Worm (Caenorhabditis elegans): ENCODE measurements around the gene clc-20.

The clc-20 gene

ce11 chrIII:872373-872772 is at the start of gene clc-20, which contains the start of gene T24C4.3:
clc-20 (plus strand) TSS chrIII:872583.
T24C4.3 (minus strand) TSS chrIII:872473.
- TF ChIP-seq lin-11 (tag; optimal IDR thresholded peaks at IDR 0.05) (no peak), elt-4 (tag; optimal IDR thresholded peaks at IDR 0.05) (no peak), fkh-6 (tag; optimal IDR thresholded peaks at IDR 0.05) (no peak), K02D7.2 (tag; optimal IDR thresholded peaks at IDR 0.05) (no peak), lim-6 (tag; optimal IDR thresholded peaks at IDR 0.05) (no peak), C38D4.7 (GFP tag; optimal IDR thresholded peaks at IDR 0.05) (no peak), ceh-9 (tag; optimal IDR thresholded peaks at IDR 0.05) (no peak), ceh-18 (tag; optimal IDR thresholded peaks at IDR 0.05) (no peak), pat-9 (tag; optimal IDR thresholded peaks at IDR 0.05) (no peak), unc-86 (tag; optimal IDR thresholded peaks at IDR 0.05) (no peak), ceh-2 (tag; optimal IDR thresholded peaks at IDR 0.05) (no peak), che-1 (tag; optimal IDR thresholded peaks at IDR 0.05) (no peak), rnt-1 (tag; optimal IDR thresholded peaks at IDR 0.05) (no peak), ets-4 (tag; optimal IDR thresholded peaks at IDR 0.05) (no peak), F13H6.1 (tag; optimal IDR thresholded peaks at IDR 0.05) (no peak), eyg-1 (tag; optimal IDR thresholded peaks at IDR 0.05) (no peak), ama-1 (optimal IDR thresholded peaks at IDR 0.05) (no peak), odd-2 (tag; optimal IDR thresholded peaks at IDR 0.05) (no peak), pax-1 (tag; optimal IDR thresholded peaks at IDR 0.05) (no peak), madf-2 (tag; optimal IDR thresholded peaks at IDR 0.05) (no peak)

ce11 chrIII:825256-825655 is 47.1 kb upstream of the clc-20 start:
- TF ChIP-seq ceh-31 (tag; optimal IDR thresholded peaks at IDR 0.05) (no peak), nfya-1 (tag; optimal IDR thresholded peaks at IDR 0.05) (no peak), fax-1 (tag; optimal IDR thresholded peaks at IDR 0.05) (no peak), hlh-30 (tag; optimal IDR thresholded peaks at IDR 0.05; ENCODE audit: insufficient read depth) (no peak), hlh-13 (GFP tag; optimal IDR thresholded peaks at IDR 0.05) (no peak), K09A11.1 (tag; optimal IDR thresholded peaks at IDR 0.05; ENCODE audit: insufficient read depth) (no peak), che-1 (tag; optimal IDR thresholded peaks at IDR 0.05) (no peak), mec-3 (tag; optimal IDR thresholded peaks at IDR 0.05; ENCODE audit: borderline replicate concordance) (no peak), tbx-2 (tag; optimal IDR thresholded peaks at IDR 0.05) (no peak), madf-2 (tag; optimal IDR thresholded peaks at IDR 0.05) (no peak), ets-4 (tag; optimal IDR thresholded peaks at IDR 0.05) (no peak), elt-2 (tag; optimal IDR thresholded peaks at IDR 0.05) (no peak), hlh-15 (tag; optimal IDR thresholded peaks at IDR 0.05) (no peak), K02D7.2 (tag; optimal IDR thresholded peaks at IDR 0.05) (no peak), tbx-7 (tag; optimal IDR thresholded peaks at IDR 0.05) (no peak), unc-3 (GFP tag; conservative IDR thresholded peaks at IDR 0.05) (no peak), unc-3 (tag; optimal IDR thresholded peaks at IDR 0.05) (no peak)

- TF ChIP-seq Y22D7AL.16 (tag; optimal IDR thresholded peaks at IDR 0.05) (no peak), ceh-9 (tag; optimal IDR thresholded peaks at IDR 0.05) (no peak), ceh-24 (tag; optimal IDR thresholded peaks at IDR 0.05) (no peak), zip-5 (tag; optimal IDR thresholded peaks at IDR 0.05) (no peak), ceh-6 (GFP tag; optimal IDR thresholded peaks at IDR 0.05) (no peak), ceh-30 (tag; optimal IDR thresholded peaks at IDR 0.05) (no peak), hlh-13 (GFP tag; optimal IDR thresholded peaks at IDR 0.05) (no peak), tbx-2 (tag; optimal IDR thresholded peaks at IDR 0.05) (no peak), unc-42 (tag; optimal IDR thresholded peaks at IDR 0.05) (no peak), ahr-1 (tag; optimal IDR thresholded peaks at IDR 0.05) (no peak)
These were observed 40.4 kb upstream of the clc-20 start, which contains the start of gene ceeh-1 for ce11 chrIII:831961-832360. ceeh-1 (minus strand) TSS chrIII:832277.
